Worm (Caenorhabditis elegans) whole organism, L4 larva: ENCODE measurements around the gene srz-67.

Experiments used
- F10B5.3 ChIP-seq: sonication (generic microtip); optimal IDR thresholded peaks from 2 replicates; lab custom pipeline; 2016; ENCODE audit warnings: mild to moderate bottlenecking, missing genetic modification characterization, missing compliant biosample characterization
- R02D3.7 ChIP-seq: fragments of 150-350 bp; sonication (generic microtip); optimal IDR thresholded peaks from 3 replicates; lab custom pipeline; 2014; ENCODE audit warnings: missing biosample characterization, missing genetic modification characterization
- T20F7.1 ChIP-seq: fragments of 200-800 bp; sonication (Bioruptor generic); optimal IDR thresholded peaks from 2 replicates; lab custom pipeline; 2018; ENCODE audit warnings: mild to moderate bottlenecking, missing genetic modification characterization, missing compliant biosample characterization
- T26A8.4 ChIP-seq: fragments of 200-800 bp; sonication (Bioruptor generic); IDR thresholded peaks from 2 replicates; pipeline ENCODE4 v1.3.6; 2022; ENCODE audit warnings: missing genetic modification characterization, missing compliant biosample characterization
- Y75B8A.6 ChIP-seq: fragments of 200-800 bp; sonication (Bioruptor generic); IDR thresholded peaks from 2 replicates; pipeline ENCODE4 v1.3.6; 2022; ENCODE audit warnings: missing genetic modification reagents, missing genetic modification characterization, missing compliant biosample characterization
- aha-1 ChIP-seq: fragments of 150-350 bp; peaks from one replicate; lab custom pipeline; 2014; ENCODE audit warnings: missing biosample characterization, missing genetic modification characterization
- attf-4 ChIP-seq: sonication (generic microtip); optimal IDR thresholded peaks from 3 replicates; lab custom pipeline; 2017; ENCODE audit warnings: missing biosample characterization, missing genetic modification characterization
- ctbp-1 ChIP-seq: fragments of 200-800 bp; sonication (Bioruptor generic); IDR thresholded peaks from 2 replicates; pipeline ENCODE4 v1.3.6; 2022; ENCODE audit warnings: missing genetic modification reagents, missing genetic modification characterization, missing compliant biosample characterization
- daf-19 ChIP-seq: fragments of 200-800 bp; sonication (Bioruptor generic); conservative IDR thresholded peaks from 2 replicates; pipeline ENCODE4 v1.3.6; 2022; ENCODE audit warnings: missing genetic modification characterization, missing compliant biosample characterization
- dmd-6 ChIP-seq: fragments of 200-800 bp; sonication (Bioruptor generic); IDR thresholded peaks from 2 replicates; pipeline ENCODE4 v1.3.6; 2022; ENCODE audit warnings: missing genetic modification reagents, missing genetic modification characterization, missing compliant biosample characterization
- dmd-8 ChIP-seq: fragments of 200-800 bp; sonication (Bioruptor generic); IDR thresholded peaks from 2 replicates; pipeline ENCODE4 v1.3.6; 2022; ENCODE audit warnings: missing genetic modification characterization, missing compliant biosample characterization
- dve-1 ChIP-seq: sonication (generic microtip); optimal IDR thresholded peaks from 2 replicates; lab custom pipeline; 2017; ENCODE audit warnings: antibody characterized with exemption, mild to moderate bottlenecking, missing genetic modification characterization, missing compliant biosample characterization; ENCODE audit not compliant: insufficient read depth
- egl-43 ChIP-seq: fragments of 200-800 bp; sonication (Bioruptor generic); IDR thresholded peaks from 2 replicates; pipeline ENCODE4 v1.3.6; 2022; ENCODE audit warnings: missing genetic modification reagents, missing genetic modification characterization, missing compliant biosample characterization
- fkh-10 ChIP-seq: fragments of 150-350 bp; optimal IDR thresholded peaks from 2 replicates; lab custom pipeline; 2014; ENCODE audit warnings: missing biosample characterization, missing genetic modification reagents, missing genetic modification characterization
- fos-1 ChIP-seq: fragments of 150-350 bp; optimal IDR thresholded peaks from 2 replicates; lab custom pipeline; 2014; ENCODE audit warnings: missing biosample characterization, missing genetic modification characterization
- hif-1 ChIP-seq, 2 experiments: sonication (generic microtip); optimal IDR thresholded peaks; 2 replicates each; lab custom pipeline; 2016 to 2017; ENCODE audit warnings: missing compliant biosample characterization in 2 of 2, missing genetic modification characterization in 2 of 2, missing genetic modification reagents in 2 of 2, missing genotype in 2 of 2, mild to moderate bottlenecking in 1 of 2
- hlh-11 ChIP-seq: fragments of 200-800 bp; sonication (Bioruptor generic); optimal IDR thresholded peaks from 2 replicates; lab custom pipeline; 2018; ENCODE audit warnings: mild to moderate bottlenecking, missing genetic modification characterization, missing compliant biosample characterization
- mep-1 ChIP-seq: fragments of 150-350 bp; sonication (generic microtip); optimal IDR thresholded peaks from 3 replicates; lab custom pipeline; 2014; ENCODE audit warnings: missing biosample characterization, missing genetic modification characterization
- mxl-3 ChIP-seq: fragments of 200-800 bp; sonication (Bioruptor generic); optimal IDR thresholded peaks from 2 replicates; lab custom pipeline; 2018; ENCODE audit warnings: mild to moderate bottlenecking, missing genetic modification characterization, missing compliant biosample characterization
- nhr-28 ChIP-seq: fragments of 150-350 bp; optimal IDR thresholded peaks from 2 replicates; lab custom pipeline; 2014; ENCODE audit warnings: missing biosample characterization, missing genetic modification characterization
- nhr-41 ChIP-seq: fragments of 200-800 bp; sonication (Bioruptor generic); IDR thresholded peaks from 2 replicates; pipeline ENCODE4 v1.3.6; 2022; ENCODE audit warnings: missing genetic modification reagents, missing genetic modification characterization, missing compliant biosample characterization
- nhr-77 ChIP-seq: fragments of 150-350 bp; optimal IDR thresholded peaks from 2 replicates; lab custom pipeline; 2014; ENCODE audit warnings: missing biosample characterization, missing genetic modification characterization
- pha-4 ChIP-seq, 2 experiments: fragments of 150-350 bp in 1 of 2; fragments of 200-800 bp in 1 of 2; sonication (Bioruptor generic) in 1 of 2; IDR thresholded peaks in 1 of 2; optimal IDR thresholded peaks in 1 of 2; 2 replicates each; pipeline versions ENCODE4 v1.3.6 to Lab custom; 2014 to 2022; ENCODE audit warnings: missing genetic modification characterization in 2 of 2, missing genetic modification reagents in 2 of 2, missing biosample characterization in 1 of 2, missing compliant biosample characterization in 1 of 2
- php-3 ChIP-seq: fragments of 200-800 bp; sonication (Bioruptor generic); IDR thresholded peaks from 2 replicates; pipeline ENCODE4 v1.3.6; 2022; ENCODE audit warnings: missing genetic modification reagents, missing genetic modification characterization, missing compliant biosample characterization
- pqm-1 ChIP-seq: sonication (generic microtip); optimal IDR thresholded peaks from 2 replicates; lab custom pipeline; 2017; ENCODE audit warnings: missing biosample characterization, missing genetic modification characterization
- saeg-2 ChIP-seq: fragments of 200-800 bp; sonication (Bioruptor generic); IDR thresholded peaks from 2 replicates; pipeline ENCODE4 v1.3.6; 2022; ENCODE audit warnings: missing genetic modification reagents, missing genetic modification characterization, missing compliant biosample characterization
- set-16 ChIP-seq: fragments of 200-800 bp; sonication (Bioruptor generic); IDR thresholded peaks from 2 replicates; pipeline ENCODE4 v1.3.6; 2022; ENCODE audit warnings: missing genetic modification reagents, missing genetic modification characterization, missing compliant biosample characterization
- skn-1 ChIP-seq: fragments of 150-350 bp; optimal IDR thresholded peaks from 2 replicates; lab custom pipeline; 2014; ENCODE audit warnings: missing biosample characterization, missing genetic modification characterization
- snpc-4 ChIP-seq: fragments of 150-350 bp; optimal IDR thresholded peaks from 2 replicates; lab custom pipeline; 2014; ENCODE audit warnings: missing biosample characterization, missing genetic modification characterization
- spr-1 ChIP-seq: sonication (generic microtip); optimal IDR thresholded peaks from 2 replicates; lab custom pipeline; 2016; ENCODE audit warnings: mild to moderate bottlenecking, missing genetic modification characterization, missing compliant biosample characterization
- tra-1 ChIP-seq: fragments of 200-800 bp; sonication (Bioruptor generic); IDR thresholded peaks from 2 replicates; pipeline ENCODE4 v1.3.6; 2022; ENCODE audit warnings: missing genetic modification reagents, missing genetic modification characterization, missing compliant biosample characterization
- unc-62 ChIP-seq, 3 experiments: fragments of 150-350 bp in 1 of 3; sonication (generic microtip); optimal IDR thresholded peaks in 2 of 3; peaks in 1 of 3; 1 replicate in 1 of 3; 2 replicates in 2 of 3; lab custom pipeline; 2014 to 2017; ENCODE audit warnings: missing biosample characterization in 3 of 3, missing genetic modification characterization in 3 of 3, missing genetic modification reagents in 3 of 3, missing genotype in 1 of 3
- zag-1 ChIP-seq: fragments of 150-350 bp; optimal IDR thresholded peaks from 2 replicates; lab custom pipeline; 2014; ENCODE audit warnings: missing biosample characterization, missing genetic modification characterization
- zfp-3 ChIP-seq: fragments of 200-800 bp; sonication (Bioruptor generic); conservative IDR thresholded peaks from 2 replicates; pipeline ENCODE4 v1.3.6; 2022; ENCODE audit warnings: missing genetic modification reagents, missing genetic modification characterization, missing compliant biosample characterization
- zip-11 ChIP-seq: fragments of 200-800 bp; sonication (Bioruptor generic); IDR thresholded peaks from 2 replicates; pipeline ENCODE4 v1.3.6; 2022; ENCODE audit warnings: missing genetic modification characterization, missing compliant biosample characterization

srz-67 gene

DNA sequence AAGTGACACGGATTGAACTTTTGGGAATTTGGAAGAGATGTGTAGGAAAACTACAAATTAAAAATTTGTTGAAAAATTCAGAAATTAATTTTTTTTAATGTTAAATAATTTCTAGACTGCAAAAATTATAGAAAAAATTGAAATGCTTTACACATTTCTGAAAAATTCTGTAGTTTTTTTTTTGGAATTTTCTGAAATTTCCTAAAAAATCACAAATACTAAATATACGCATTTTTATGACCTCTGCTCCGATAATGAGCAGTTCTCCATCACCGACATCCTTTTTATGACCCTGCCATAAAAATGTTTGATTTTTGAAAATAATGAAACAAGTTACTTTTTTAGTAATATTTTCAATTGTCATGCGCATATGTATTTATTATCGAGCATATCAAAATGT is 7.8 kb upstream of the srz-67 start:
- peak; percentile 48 for TF ChIP-seq nhr-28 (tag; lab: Kevin White, UChicago)
- TF ChIP-seq pqm-1 (tag; lab: Kevin White, UChicago) = peak; percentile 79
- TF ChIP-seq mep-1 (tag; lab: Kevin White, UChicago) = no peak
- peak; percentile 91 for TF ChIP-seq php-3
- TF ChIP-seq dmd-6 = peak; percentile 58
- peak; percentile 62; the same call in 1 of the 2 replicates for TF ChIP-seq zfp-3 (GFP tag; lab: Robert Waterston, UW)
- TF ChIP-seq T26A8.4 (GFP tag; lab: Robert Waterston, UW) = no peak
- TF ChIP-seq hif-1 (tag; optimal IDR thresholded peaks at IDR 0.05; lab: Kevin White, UChicago) = no peak
- no peak for TF ChIP-seq attf-4
- TF ChIP-seq dve-1 (tag; lab: Kevin White, UChicago) = peak; percentile 75
- TF ChIP-seq tra-1 (GFP tag; lab: Robert Waterston, UW) = 0 out of 2 replicates have a peak, but pooled peaks have one; percentile 27
- peak; percentile 10 for TF ChIP-seq hlh-11 (tag; lab: Kevin White, UChicago)
- TF ChIP-seq ctbp-1 (GFP tag; lab: Robert Waterston, UW) = no peak
- TF ChIP-seq fos-1 (tag; lab: Kevin White, UChicago) = peak; percentile 72
- TF ChIP-seq Y75B8A.6 (GFP tag; lab: Robert Waterston, UW) = 0 out of 2 replicates have a peak, but pooled peaks have one; percentile 52
- peak; percentile 77 for TF ChIP-seq nhr-77 (tag; lab: Kevin White, UChicago)
- TF ChIP-seq egl-43 (GFP tag; lab: Robert Waterston, UW) = no peak
- TF ChIP-seq saeg-2 (GFP tag; lab: Robert Waterston, UW) = 0 out of 2 replicates have a peak, but pooled peaks have one; percentile 24
- TF ChIP-seq pha-4 (GFP tag; IDR thresholded peaks at IDR 0.05; lab: Robert Waterston, UW) = peak; percentile 29; the same call in 1 of the 2 replicates
- TF ChIP-seq pha-4 (tag; optimal IDR thresholded peaks at IDR 0.05; lab: Kevin White, UChicago) = no peak
- no peak for TF ChIP-seq nhr-41 (GFP tag; lab: Robert Waterston, UW)
- no peak for TF ChIP-seq unc-62 (GFP tag; optimal IDR thresholded peaks at IDR 0.05 in 1 of 2; lab: Kevin White, UChicago)
- TF ChIP-seq unc-62 (tag; optimal IDR thresholded peaks at IDR 0.05; lab: Kevin White, UChicago) = no peak
- no peak for TF ChIP-seq skn-1 (tag; lab: Kevin White, UChicago)
- TF ChIP-seq, all 104 proteins: peak for 13

ce11 chrII:3244070-3244469 is 7.1 kb upstream of the srz-67 start, which contains the start of gene C17F4.12:
Gene C17F4.12, minus strand, starts transcription at chrII:3244170.
- TF ChIP-seq attf-4 = no peak
- no peak for TF ChIP-seq T20F7.1
- no peak for TF ChIP-seq spr-1
- TF ChIP-seq zag-1 = no peak
- TF ChIP-seq fkh-10 (GFP tag; lab: Kevin White, UChicago) = no peak
- TF ChIP-seq zip-11 = no peak
- no peak for TF ChIP-seq F10B5.3
- TF ChIP-seq daf-19 = no peak
- no peak for TF ChIP-seq set-16 (GFP tag; lab: Robert Waterston, UW)
- TF ChIP-seq mxl-3 (GFP tag; lab: Kevin White, UChicago) = no peak
- TF ChIP-seq R02D3.7 (tag; lab: Kevin White, UChicago) = no peak
- no peak for TF ChIP-seq snpc-4 (tag; lab: Kevin White, UChicago)
- no peak for TF ChIP-seq aha-1 (tag; lab: Kevin White, UChicago)
- no peak for TF ChIP-seq unc-62 (GFP tag; optimal IDR thresholded peaks at IDR 0.05 in 1 of 2; lab: Kevin White, UChicago)
- no peak for TF ChIP-seq unc-62 (tag; optimal IDR thresholded peaks at IDR 0.05; lab: Kevin White, UChicago)

- no peak for TF ChIP-seq F10B5.3
- no peak for TF ChIP-seq mep-1 (tag; lab: Kevin White, UChicago)
- TF ChIP-seq nhr-28 (tag; lab: Kevin White, UChicago) = peak; percentile 0
These were observed 4.9 kb upstream of the srz-67 start for ce11 chrII:3241842-3242241.

- TF ChIP-seq dmd-8 (GFP tag; lab: Robert Waterston, UW) (no peak), unc-62 (GFP tag; optimal IDR thresholded peaks at IDR 0.05 in 1 of 2; lab: Kevin White, UChicago) (peak in 1 of 2 experiments; percentile 70), unc-62 (tag; optimal IDR thresholded peaks at IDR 0.05; lab: Kevin White, UChicago) (no peak)
- TF ChIP-seq, all 104 proteins: peak for 1
These were observed 3.3 kb upstream of the srz-67 start, which contains the start of gene C17F4.3 for ce11 chrII:3240207-3240606. Gene C17F4.3, plus strand, starts transcription at chrII:3240507.
